Worm (Caenorhabditis elegans): ENCODE data around the gene mix-1.
A peak's percentile ranks its signal among the peaks of the same experiment; 100 is the strongest.

Gene mix-1

ce11 chrII:10840067-10840466 is 16.0 kb downstream of the mix-1 start (continued):
- peak; percentile 88 for TF ChIP-seq sox-4 (tag; optimal IDR thresholded peaks at IDR 0.05)
- peak; percentile 58 for TF ChIP-seq rnt-1 (tag; optimal IDR thresholded peaks at IDR 0.05)
- TF ChIP-seq C08G9.2 (tag; optimal IDR thresholded peaks at IDR 0.05), result peak; percentile 73
- peak; percentile 93 for TF ChIP-seq tbx-2 (tag; optimal IDR thresholded peaks at IDR 0.05)
- TF ChIP-seq sox-2 (GFP tag; IDR thresholded peaks at IDR 0.05), result peak; percentile 82
- TF ChIP-seq elt-2 (tag; optimal IDR thresholded peaks at IDR 0.05), result peak; percentile 94
- TF ChIP-seq F13H6.1 (tag; optimal IDR thresholded peaks at IDR 0.05), result peak; percentile 54
- peak; percentile 77 for TF ChIP-seq ahr-1 (tag; optimal IDR thresholded peaks at IDR 0.05)
- peak; percentile 93 for TF ChIP-seq eyg-1 (tag; optimal IDR thresholded peaks at IDR 0.05)
- peak; percentile 67 for TF ChIP-seq pqm-1 (tag; optimal IDR thresholded peaks at IDR 0.05)
- TF ChIP-seq unc-42 (tag; optimal IDR thresholded peaks at IDR 0.05), result peak; percentile 36
- peak; percentile 70 for TF ChIP-seq lim-6 (tag; optimal IDR thresholded peaks at IDR 0.05)
- peak; percentile 84 for TF ChIP-seq fkh-6 (tag; optimal IDR thresholded peaks at IDR 0.05)
- no peak for TF ChIP-seq fkh-10 (GFP tag; optimal IDR thresholded peaks at IDR 0.05)
- TF ChIP-seq unc-55 (GFP tag; optimal IDR thresholded peaks at IDR 0.05), result no peak
- peak; percentile 91 for TF ChIP-seq ztf-16 (tag; optimal IDR thresholded peaks at IDR 0.05)
- peak; percentile 78 for TF ChIP-seq ceh-48 (tag; optimal IDR thresholded peaks at IDR 0.05)
- peak; percentile 91 for TF ChIP-seq unc-86 (tag; optimal IDR thresholded peaks at IDR 0.05)
- peak; percentile 59 for TF ChIP-seq dmd-4 (tag; optimal IDR thresholded peaks at IDR 0.05; ENCODE audit: borderline replicate concordance)
- TF ChIP-seq pha-2 (tag; optimal IDR thresholded peaks at IDR 0.05), result peak; percentile 88

DNA sequence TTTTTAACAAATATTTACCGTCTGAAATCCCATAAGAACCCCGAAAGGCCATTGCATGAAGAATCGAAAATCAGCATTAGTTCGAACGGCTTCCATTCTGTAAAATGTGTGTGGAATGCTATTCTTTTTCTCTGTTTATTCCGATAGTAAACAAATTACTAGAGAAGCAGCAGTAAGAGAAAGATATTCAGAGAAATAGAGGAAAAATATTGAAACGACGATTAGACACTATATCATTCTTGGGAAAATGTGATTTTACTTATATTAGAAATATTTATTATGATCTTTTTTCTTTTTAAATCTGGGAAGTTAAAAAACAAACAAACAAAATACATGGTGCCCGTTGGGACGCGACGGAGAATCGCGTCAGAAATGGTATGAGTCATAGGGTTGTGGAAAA is 19.5 kb downstream of the mix-1 start, which contains the start of gene M106.8:
M106.8 (minus strand) TSS at position 101 of the 400 bp plus-strand sequence.
- TF ChIP-seq sox-4 (tag; optimal IDR thresholded peaks at IDR 0.05) (no peak), nhr-232 (tag; optimal IDR thresholded peaks at IDR 0.05) (no peak), eyg-1 (tag; optimal IDR thresholded peaks at IDR 0.05) (no peak), ceh-22 (tag; optimal IDR thresholded peaks at IDR 0.05) (no peak), Y22D7AL.16 (tag; optimal IDR thresholded peaks at IDR 0.05) (no peak), zip-5 (tag; optimal IDR thresholded peaks at IDR 0.05) (no peak), C08G9.2 (tag; optimal IDR thresholded peaks at IDR 0.05) (no peak), ceh-30 (tag; optimal IDR thresholded peaks at IDR 0.05) (no peak), pax-1 (tag; optimal IDR thresholded peaks at IDR 0.05) (no peak), ceh-18 (tag; optimal IDR thresholded peaks at IDR 0.05) (no peak), ceh-48 (tag; optimal IDR thresholded peaks at IDR 0.05) (no peak)

- no peak for TF ChIP-seq ceh-31 (tag; optimal IDR thresholded peaks at IDR 0.05)
- no peak for TF ChIP-seq K09A11.1 (tag; optimal IDR thresholded peaks at IDR 0.05; ENCODE audit: insufficient read depth)
- TF ChIP-seq ceh-19 (GFP tag; optimal IDR thresholded peaks at IDR 0.05), result no peak
- TF ChIP-seq pax-1 (tag; optimal IDR thresholded peaks at IDR 0.05), result no peak
- TF ChIP-seq pha-4 (tag; optimal IDR thresholded peaks at IDR 0.05), result no peak
- TF ChIP-seq F13H6.1 (tag; optimal IDR thresholded peaks at IDR 0.05), result no peak
- TF ChIP-seq hlh-15 (tag; optimal IDR thresholded peaks at IDR 0.05), result no peak
- no peak for TF ChIP-seq mec-3 (tag; optimal IDR thresholded peaks at IDR 0.05; ENCODE audit: borderline replicate concordance)
- no peak for TF ChIP-seq pag-3 (tag; optimal IDR thresholded peaks at IDR 0.05; ENCODE audit: borderline replicate concordance)
- no peak for TF ChIP-seq ceh-14 (tag; optimal IDR thresholded peaks at IDR 0.05)
- TF ChIP-seq dve-1 (tag; optimal IDR thresholded peaks at IDR 0.05), result no peak
- TF ChIP-seq ztf-16 (tag; optimal IDR thresholded peaks at IDR 0.05), result no peak
- TF ChIP-seq ceh-22 (tag; optimal IDR thresholded peaks at IDR 0.05), result no peak
Observed at ce11 chrII:10847057-10847456, 23.0 kb downstream of the mix-1 start.

- TF ChIP-seq gmeb-2 (tag; optimal IDR thresholded peaks at IDR 0.05), result no peak
- TF ChIP-seq pax-1 (tag; optimal IDR thresholded peaks at IDR 0.05), result no peak
- TF ChIP-seq ztf-16 (tag; optimal IDR thresholded peaks at IDR 0.05), result no peak
- TF ChIP-seq ets-4 (tag; optimal IDR thresholded peaks at IDR 0.05), result no peak
- TF ChIP-seq rnt-1 (tag; optimal IDR thresholded peaks at IDR 0.05), result no peak
- TF ChIP-seq ceh-14 (tag; optimal IDR thresholded peaks at IDR 0.05), result no peak
- no peak for TF ChIP-seq pat-9 (tag; optimal IDR thresholded peaks at IDR 0.05)
- TF ChIP-seq sox-4 (tag; optimal IDR thresholded peaks at IDR 0.05), result no peak
Observed at ce11 chrII:10849903-10850302, 25.9 kb downstream of the mix-1 start, which contains the start of gene M106.2. M106.2 (minus strand) TSS chrII:10850003.
